Worm (Caenorhabditis elegans): ENCODE measurements around the gene mrps-11.

ce11 chrV:12466653-12467052 is 27.8 kb downstream of the mrps-11 start:
- TF ChIP-seq elt-2 (tag; optimal IDR thresholded peaks at IDR 0.05): no peak
- TF ChIP-seq zag-1 (tag; optimal IDR thresholded peaks at IDR 0.05): no peak
- no peak for TF ChIP-seq skn-1 (tag; optimal IDR thresholded peaks at IDR 0.05)
- TF ChIP-seq nhr-28 (tag; optimal IDR thresholded peaks at IDR 0.05): no peak
